Worm (Caenorhabditis elegans) whole organism, young adult: ENCODE results near the gene twk-5.

Experiments
- B0035.1 ChIP-seq: sonication (generic microtip); optimal IDR thresholded peaks from 2 replicates; lab custom pipeline; 2016; ENCODE audit warnings: missing genetic modification characterization, mild to moderate bottlenecking, missing compliant biosample characterization, missing genotype, missing genetic modification reagents
- B0336.3 ChIP-seq: fragments of 200-800 bp; sonication (Bioruptor generic); IDR thresholded peaks from 2 replicates; pipeline ENCODE4 v1.3.6; 2022; ENCODE audit warnings: missing genetic modification characterization, missing compliant biosample characterization
- C17E4.6 ChIP-seq: fragments of 200-800 bp; sonication (Bioruptor generic); IDR thresholded peaks from 2 replicates; pipeline ENCODE4 v1.3.6; 2022; ENCODE audit warnings: missing genetic modification reagents, missing genetic modification characterization, missing compliant biosample characterization
- F10E7.11 ChIP-seq: sonication (generic microtip); optimal IDR thresholded peaks from 2 replicates; lab custom pipeline; 2017; ENCODE audit warnings: mild to moderate bottlenecking, missing genetic modification characterization, moderate library complexity, missing compliant biosample characterization
- F23B12.7 ChIP-seq: sonication (generic microtip); optimal IDR thresholded peaks from 2 replicates; lab custom pipeline; 2017; ENCODE audit warnings: missing genetic modification characterization, mild to moderate bottlenecking, missing compliant biosample characterization, antibody characterized with exemption, moderate library complexity; ENCODE audit not compliant: insufficient read depth
- F49E8.2 ChIP-seq: sonication (generic microtip); optimal IDR thresholded peaks from 3 replicates; lab custom pipeline; 2017; ENCODE audit warnings: missing genetic modification characterization, mild to moderate bottlenecking, missing compliant biosample characterization, antibody characterized with exemption, moderate library complexity; ENCODE audit not compliant: insufficient read depth
- T26A5.8 ChIP-seq: sonication (generic microtip); optimal IDR thresholded peaks from 2 replicates; lab custom pipeline; 2016; ENCODE audit warnings: missing genetic modification characterization, missing compliant biosample characterization
- Y53F4B.3 ChIP-seq: fragments of 200-800 bp; sonication (Bioruptor generic); IDR thresholded peaks from 2 replicates; pipeline ENCODE4 v1.3.6; 2022; ENCODE audit warnings: missing genetic modification reagents, missing genetic modification characterization, missing compliant biosample characterization
- attf-3 ChIP-seq: fragments of 200-800 bp; sonication (Bioruptor generic); conservative IDR thresholded peaks from 2 replicates; pipeline ENCODE4 v1.3.6; 2022; ENCODE audit warnings: missing genetic modification reagents, missing genetic modification characterization, missing compliant biosample characterization
- bed-1 ChIP-seq: fragments of 200-800 bp; sonication (Bioruptor generic); IDR thresholded peaks from 2 replicates; pipeline ENCODE4 v1.3.6; 2022; ENCODE audit warnings: missing genetic modification reagents, missing genetic modification characterization, missing compliant biosample characterization
- bed-2 ChIP-seq: fragments of 200-800 bp; sonication (Bioruptor generic); IDR thresholded peaks from 2 replicates; pipeline ENCODE4 v1.3.6; 2022; ENCODE audit warnings: missing genetic modification reagents, missing genetic modification characterization, missing compliant biosample characterization
- ceh-100 ChIP-seq: fragments of 200-800 bp; sonication (Bioruptor generic); IDR thresholded peaks from 2 replicates; pipeline ENCODE4 v1.3.6; 2022; ENCODE audit warnings: missing genetic modification reagents, missing genetic modification characterization, missing compliant biosample characterization
- ceh-27 ChIP-seq: fragments of 200-800 bp; sonication (Bioruptor generic); optimal IDR thresholded peaks from 2 replicates; lab custom pipeline; 2018; ENCODE audit warnings: mild to moderate bottlenecking, missing genetic modification characterization, moderate library complexity, missing compliant biosample characterization
- ceh-79 ChIP-seq: sonication (generic microtip); optimal IDR thresholded peaks from 2 replicates; lab custom pipeline; 2017; ENCODE audit warnings: mild to moderate bottlenecking, missing genetic modification characterization, missing compliant biosample characterization
- die-1 ChIP-seq: sonication (generic microtip); optimal IDR thresholded peaks from 2 replicates; lab custom pipeline; 2016; ENCODE audit warnings: missing genotype, mild to moderate bottlenecking, missing genetic modification characterization, missing compliant biosample characterization
- egrh-3 ChIP-seq: fragments of 200-800 bp; sonication (Bioruptor generic); IDR thresholded peaks from 2 replicates; pipeline ENCODE4 v1.3.6; 2022; ENCODE audit warnings: missing genetic modification reagents, missing genetic modification characterization, missing compliant biosample characterization
- ekl-4 ChIP-seq: fragments of 200-800 bp; sonication (Bioruptor generic); IDR thresholded peaks from 2 replicates; pipeline ENCODE4 v1.3.6; 2022; ENCODE audit warnings: missing genetic modification reagents, missing genetic modification characterization, missing compliant biosample characterization
- gei-17 ChIP-seq: fragments of 200-800 bp; sonication (Bioruptor generic); optimal IDR thresholded peaks from 2 replicates; lab custom pipeline; 2018; ENCODE audit warnings: mild to moderate bottlenecking, missing genetic modification characterization, missing compliant biosample characterization
- hrde-1 ChIP-seq: sonication (generic microtip); optimal IDR thresholded peaks from 2 replicates; lab custom pipeline; 2016; ENCODE audit warnings: missing genetic modification characterization, mild to moderate bottlenecking, missing compliant biosample characterization, moderate library complexity, missing genotype, missing genetic modification reagents, borderline replicate concordance
- let-526 ChIP-seq: fragments of 200-800 bp; sonication (Bioruptor generic); IDR thresholded peaks from 2 replicates; pipeline ENCODE4 v1.3.6; 2022; ENCODE audit warnings: missing genetic modification reagents, missing genetic modification characterization, missing compliant biosample characterization
- lin-26 ChIP-seq: fragments of 200-800 bp; sonication (Bioruptor generic); IDR thresholded peaks from 2 replicates; pipeline ENCODE4 v1.3.6; 2022; ENCODE audit warnings: missing genetic modification reagents, missing genetic modification characterization, missing compliant biosample characterization
- lin-40 ChIP-seq: sonication (generic microtip); optimal IDR thresholded peaks from 2 replicates; lab custom pipeline; 2016; ENCODE audit warnings: missing genetic modification characterization, mild to moderate bottlenecking, missing compliant biosample characterization, missing genotype, missing genetic modification reagents
- lsy-27 ChIP-seq: sonication (generic microtip); optimal IDR thresholded peaks from 2 replicates; lab custom pipeline; 2017; ENCODE audit warnings: missing genetic modification characterization, mild to moderate bottlenecking, missing compliant biosample characterization, antibody characterized with exemption, missing genotype, borderline replicate concordance; ENCODE audit not compliant: insufficient read depth
- madf-10 ChIP-seq: sonication (generic microtip); optimal IDR thresholded peaks from 2 replicates; lab custom pipeline; 2016; ENCODE audit warnings: mild to moderate bottlenecking, missing genetic modification characterization, missing compliant biosample characterization
- madf-6 ChIP-seq: fragments of 200-800 bp; sonication (Bioruptor generic); IDR thresholded peaks from 2 replicates; pipeline ENCODE4 v1.3.6; 2022; ENCODE audit warnings: missing genetic modification reagents, missing genetic modification characterization, missing compliant biosample characterization
- mes-4 ChIP-seq: sonication (generic microtip); optimal IDR thresholded peaks from 2 replicates; lab custom pipeline; 2016; ENCODE audit warnings: missing genotype, missing genetic modification characterization, missing compliant biosample characterization
- pbrm-1 ChIP-seq: fragments of 200-800 bp; sonication (Bioruptor generic); IDR thresholded peaks from 2 replicates; pipeline ENCODE4 v1.3.6; 2022; ENCODE audit warnings: missing genetic modification reagents, missing genetic modification characterization, missing compliant biosample characterization
- rec-8 ChIP-seq, 2 experiments: sonication (generic microtip); optimal IDR thresholded peaks; 2 replicates each; lab custom pipeline; 2016; ENCODE audit warnings: mild to moderate bottlenecking in 2 of 2, missing genetic modification characterization in 2 of 2, missing genetic modification reagents in 2 of 2, missing genotype in 2 of 2, missing biosample characterization in 1 of 2, missing compliant biosample characterization in 1 of 2, moderate library complexity in 1 of 2
- sea-2 ChIP-seq: fragments of 200-800 bp; sonication (Bioruptor generic); IDR thresholded peaks from 2 replicates; pipeline ENCODE4 v1.3.6; 2022; ENCODE audit warnings: missing genetic modification characterization, missing compliant biosample characterization
- snpc-3.4 ChIP-seq: sonication (generic microtip); optimal IDR thresholded peaks from 2 replicates; lab custom pipeline; 2017; ENCODE audit warnings: missing genetic modification characterization, mild to moderate bottlenecking, missing compliant biosample characterization, antibody characterized with exemption, moderate library complexity, missing genotype, missing genetic modification reagents
- tlf-1 ChIP-seq: fragments of 200-800 bp; sonication (Bioruptor generic); optimal IDR thresholded peaks from 2 replicates; lab custom pipeline; 2018; ENCODE audit warnings: mild to moderate bottlenecking, missing genetic modification characterization, missing compliant biosample characterization
- xnd-1 ChIP-seq: sonication (generic microtip); optimal IDR thresholded peaks from 2 replicates; lab custom pipeline; 2016; ENCODE audit warnings: missing genotype, missing genetic modification reagents, missing genetic modification characterization, missing compliant biosample characterization
- ztf-18 ChIP-seq: sonication (generic microtip); optimal IDR thresholded peaks from 2 replicates; lab custom pipeline; 2016; ENCODE audit warnings: missing genotype, mild to moderate bottlenecking, missing genetic modification characterization, missing compliant biosample characterization
- ztf-25 ChIP-seq: fragments of 200-800 bp; sonication (Bioruptor generic); IDR thresholded peaks from 2 replicates; pipeline ENCODE4 v1.3.6; 2022; ENCODE audit warnings: missing genetic modification reagents, missing genetic modification characterization, missing compliant biosample characterization
- ztf-28 ChIP-seq: fragments of 200-800 bp; sonication (Bioruptor generic); IDR thresholded peaks from 2 replicates; pipeline ENCODE4 v1.3.6; 2022; ENCODE audit warnings: missing genetic modification reagents, missing genetic modification characterization, missing compliant biosample characterization

Gene twk-5

ce11 chrII:11534429-11535099 lies 49.5 kb upstream of the twk-5 start, which contains the start of gene Y62F5A.12 (continued):
- TF ChIP-seq madf-10 (tag; lab: Kevin White, UChicago) (peak; percentile 90), rec-8 (tag; optimal IDR thresholded peaks at IDR 0.05; lab: Kevin White, UChicago) (peak; percentile 31 to 51), B0035.1 (peak; percentile 35), ztf-25 (peak; percentile 99), lin-26 (GFP tag; lab: Robert Waterston, UW) (peak; percentile 90)

- TF ChIP-seq ceh-100 (0 out of 2 replicates have a peak, but pooled peaks have one; percentile 13), madf-6 (GFP tag; lab: Robert Waterston, UW) (peak; percentile 39; the same call in 1 of the 2 replicates), let-526 (no peak)
Observed at ce11 chrII:11533716-11534115, 48.6 kb upstream of the twk-5 start, which contains the start of gene mdt-8. TSS of gene mdt-8 (minus strand) at chrII:11533816.

- no peak for TF ChIP-seq F10E7.11
- TF ChIP-seq B0336.3 (GFP tag; lab: Robert Waterston, UW): no peak
- no peak for TF ChIP-seq die-1 (tag; lab: Kevin White, UChicago)
- no peak for TF ChIP-seq lsy-27 (tag; lab: Kevin White, UChicago)
- no peak for TF ChIP-seq ekl-4 (GFP tag; lab: Robert Waterston, UW)
- TF ChIP-seq bed-1 (GFP tag; lab: Robert Waterston, UW): no peak
- TF ChIP-seq T26A5.8 (tag; lab: Kevin White, UChicago): no peak
- TF ChIP-seq F49E8.2 (tag; lab: Kevin White, UChicago): no peak
- no peak for TF ChIP-seq lin-40 (tag; lab: Kevin White, UChicago)
- no peak for TF ChIP-seq ztf-28
- TF ChIP-seq tlf-1 (GFP tag; lab: Kevin White, UChicago): no peak
- no peak for TF ChIP-seq egrh-3 (GFP tag; lab: Robert Waterston, UW)
- TF ChIP-seq C17E4.6 (GFP tag; lab: Robert Waterston, UW): no peak
- TF ChIP-seq attf-3: no peak
- no peak for TF ChIP-seq sea-2 (GFP tag; lab: Robert Waterston, UW)
- TF ChIP-seq ceh-79 (tag; lab: Kevin White, UChicago): no peak
- TF ChIP-seq xnd-1 (tag; lab: Kevin White, UChicago): no peak
Observed at ce11 chrII:11526954-11527353, 41.9 kb upstream of the twk-5 start, which contains the start of gene age-1. TSS of gene age-1 (minus strand) at chrII:11527054.

- TF ChIP-seq ztf-18 (tag; lab: Kevin White, UChicago) (no peak), xnd-1 (tag; lab: Kevin White, UChicago) (no peak), Y53F4B.3 (GFP tag; lab: Robert Waterston, UW) (no peak), F23B12.7 (tag; lab: Kevin White, UChicago) (no peak)
Observed at ce11 chrII:11521300-11521699, 36.2 kb upstream of the twk-5 start, which contains the start of gene Y62F5A.10. TSS of gene Y62F5A.10 (plus strand) at chrII:11521600.

ce11 chrII:11518184-11518583 lies 33.1 kb upstream of the twk-5 start, which contains the start of gene B0334.10:
TSS of gene B0334.10 (plus strand) at chrII:11518484.
- TF ChIP-seq madf-6 (GFP tag; lab: Robert Waterston, UW) (no peak), mes-4 (tag; lab: Kevin White, UChicago) (no peak), Y53F4B.3 (GFP tag; lab: Robert Waterston, UW) (no peak), ztf-28 (no peak), gei-17 (GFP tag; lab: Kevin White, UChicago) (no peak), bed-2 (GFP tag; lab: Robert Waterston, UW) (no peak), snpc-3.4 (no peak), ceh-27 (GFP tag; lab: Kevin White, UChicago) (no peak), let-526 (no peak), hrde-1 (no peak), pbrm-1 (GFP tag; lab: Robert Waterston, UW) (no peak), F10E7.11 (no peak)
